Worm (Caenorhabditis elegans) whole organism, L1 larva: ENCODE results near the gene K04H4.5.

Experiments
- C04F5.9 ChIP-seq: sonication (generic microtip); optimal IDR thresholded peaks from 2 replicates; lab custom pipeline; 2016; ENCODE audit warnings: missing genetic modification characterization, missing compliant biosample characterization
- C16A3.4 ChIP-seq: fragments of 150-350 bp; optimal IDR thresholded peaks from 2 replicates; lab custom pipeline; 2014; ENCODE audit warnings: missing biosample characterization, missing genetic modification characterization
- F16B12.6 ChIP-seq: fragments of 150-350 bp; optimal IDR thresholded peaks from 2 replicates; lab custom pipeline; 2014; ENCODE audit warnings: missing biosample characterization, missing genetic modification characterization
- aha-1 ChIP-seq: fragments of 150-350 bp; optimal IDR thresholded peaks from 2 replicates; lab custom pipeline; 2014; ENCODE audit warnings: missing biosample characterization, missing genetic modification characterization
- alr-1 ChIP-seq: fragments of 200-800 bp; sonication (Bioruptor generic); optimal IDR thresholded peaks from 2 replicates; lab custom pipeline; 2018; ENCODE audit warnings: borderline replicate concordance, mild to moderate bottlenecking, missing genetic modification characterization, missing compliant biosample characterization
- blmp-1 ChIP-seq: fragments of 150-350 bp; optimal IDR thresholded peaks from 2 replicates; lab custom pipeline; 2014; ENCODE audit warnings: missing biosample characterization, missing genetic modification characterization
- ceh-82 ChIP-seq, 3 experiments: fragments of 150-350 bp in 1 of 3; sonication (generic microtip) in 2 of 3; optimal IDR thresholded peaks; 2 replicates each; lab custom pipeline; 2014 to 2017; ENCODE audit warnings: missing biosample characterization in 3 of 3, missing genetic modification characterization in 3 of 3
- ceh-88 ChIP-seq: fragments of 200-800 bp; sonication (Bioruptor generic); IDR thresholded peaks from 2 replicates; pipeline ENCODE4 v1.3.6; 2022; ENCODE audit warnings: missing genetic modification characterization, missing compliant biosample characterization
- dpl-1 ChIP-seq, 3 experiments: fragments of 150-350 bp in 2 of 3; sonication (generic microtip) in 1 of 3; optimal IDR thresholded peaks; 2 replicates each; lab custom pipeline; 2014 to 2017; ENCODE audit warnings: missing biosample characterization in 3 of 3, missing genetic modification characterization in 3 of 3, missing genetic modification reagents in 3 of 3
- dsc-1 ChIP-seq: sonication (generic microtip); optimal IDR thresholded peaks from 2 replicates; lab custom pipeline; 2016; ENCODE audit warnings: mild to moderate bottlenecking, missing genetic modification characterization, missing compliant biosample characterization
- efl-1 ChIP-seq, 4 experiments: fragments of 150-350 bp; optimal IDR thresholded peaks in 3 of 4; peaks in 1 of 4; 1 replicate in 1 of 4; 2 replicates in 3 of 4; lab custom pipeline; 2014; ENCODE audit warnings: missing biosample characterization in 2 of 4, missing genetic modification characterization in 2 of 4, missing genetic modification reagents in 2 of 4
- efl-3 ChIP-seq: fragments of 200-800 bp; sonication (Bioruptor generic); optimal IDR thresholded peaks from 2 replicates; lab custom pipeline; 2018; ENCODE audit warnings: mild to moderate bottlenecking, missing genetic modification characterization, missing compliant biosample characterization
- egl-13 ChIP-seq: sonication (generic microtip); optimal IDR thresholded peaks from 2 replicates; lab custom pipeline; 2016; ENCODE audit warnings: missing genotype, missing genetic modification reagents, missing genetic modification characterization, missing compliant biosample characterization
- egl-27 ChIP-seq, 2 experiments: fragments of 150-350 bp in 1 of 2; sonication (generic microtip); optimal IDR thresholded peaks; 3 replicates each; lab custom pipeline; 2017 to 2018; ENCODE audit warnings: missing biosample characterization in 2 of 2, missing genetic modification characterization in 2 of 2, missing genetic modification reagents in 2 of 2
- elt-2 ChIP-seq: sonication (generic microtip); optimal IDR thresholded peaks from 2 replicates; lab custom pipeline; 2016; ENCODE audit warnings: missing genetic modification characterization, mild to moderate bottlenecking, inconsistent platforms, missing compliant biosample characterization, missing genetic modification reagents
- fkh-10 ChIP-seq: sonication (generic microtip); optimal IDR thresholded peaks from 2 replicates; lab custom pipeline; 2017; ENCODE audit warnings: missing biosample characterization, missing genetic modification reagents, missing genetic modification characterization
- fkh-4 ChIP-seq: sonication (generic microtip); optimal IDR thresholded peaks from 2 replicates; lab custom pipeline; 2016; ENCODE audit warnings: missing compliant biosample characterization, missing genetic modification characterization, borderline replicate concordance
- fkh-8 ChIP-seq: sonication (generic microtip); optimal IDR thresholded peaks from 2 replicates; lab custom pipeline; 2016; ENCODE audit warnings: mild to moderate bottlenecking, missing genetic modification characterization, missing compliant biosample characterization
- hlh-4 ChIP-seq: sonication (generic microtip); optimal IDR thresholded peaks from 2 replicates; lab custom pipeline; 2016; ENCODE audit warnings: mild to moderate bottlenecking, missing genetic modification characterization, missing compliant biosample characterization
- hpl-2 ChIP-seq: fragments of 150-350 bp; optimal IDR thresholded peaks from 2 replicates; lab custom pipeline; 2014; ENCODE audit warnings: missing biosample characterization, missing genetic modification reagents, missing genetic modification characterization
- isw-1 ChIP-seq: fragments of 200-800 bp; sonication (Bioruptor generic); IDR thresholded peaks from 2 replicates; pipeline ENCODE4 v1.3.6; 2022; ENCODE audit warnings: missing genetic modification characterization, missing compliant biosample characterization
- lin-14 ChIP-seq: fragments of 200-800 bp; sonication (Bioruptor generic); optimal IDR thresholded peaks from 2 replicates; lab custom pipeline; 2018; ENCODE audit warnings: mild to moderate bottlenecking, missing genetic modification characterization, moderate library complexity, missing compliant biosample characterization
- lin-15B ChIP-seq: fragments of 150-350 bp; sonication (generic microtip); optimal IDR thresholded peaks from 3 replicates; lab custom pipeline; 2014; ENCODE audit warnings: missing biosample characterization, missing genetic modification characterization
- lin-35 ChIP-seq, 2 experiments: fragments of 150-350 bp; optimal IDR thresholded peaks; 2 replicates each; lab custom pipeline; 2014; ENCODE audit warnings: missing biosample characterization in 2 of 2, missing genetic modification characterization in 2 of 2, missing genetic modification reagents in 2 of 2
- lsy-2 ChIP-seq, 2 experiments: fragments of 150-350 bp; optimal IDR thresholded peaks; 2 replicates each; lab custom pipeline; 2014; ENCODE audit warnings: missing biosample characterization in 2 of 2, missing genetic modification characterization in 2 of 2
- mdl-1 ChIP-seq, 2 experiments: fragments of 150-350 bp; optimal IDR thresholded peaks; 2 replicates each; lab custom pipeline; 2014 to 2017; ENCODE audit warnings: missing biosample characterization in 2 of 2, missing genetic modification characterization in 2 of 2, inconsistent platforms in 1 of 2
- mep-1 ChIP-seq: fragments of 150-350 bp; optimal IDR thresholded peaks from 2 replicates; lab custom pipeline; 2014; ENCODE audit warnings: missing biosample characterization, missing genetic modification characterization
- nhr-11 ChIP-seq: fragments of 150-350 bp; optimal IDR thresholded peaks from 2 replicates; lab custom pipeline; 2014; ENCODE audit warnings: missing biosample characterization, missing genetic modification characterization
- nhr-12 ChIP-seq: sonication (generic microtip); optimal IDR thresholded peaks from 2 replicates; lab custom pipeline; 2017; ENCODE audit warnings: missing biosample characterization, missing genetic modification characterization
- nhr-237 ChIP-seq: fragments of 150-350 bp; optimal IDR thresholded peaks from 2 replicates; lab custom pipeline; 2014; ENCODE audit warnings: missing biosample characterization, missing genetic modification characterization
- nhr-28 ChIP-seq: fragments of 150-350 bp; optimal IDR thresholded peaks from 2 replicates; lab custom pipeline; 2014; ENCODE audit warnings: missing biosample characterization, missing genetic modification characterization
- nhr-47 ChIP-seq: sonication (generic microtip); optimal IDR thresholded peaks from 2 replicates; lab custom pipeline; 2016; ENCODE audit warnings: mild to moderate bottlenecking, missing genetic modification characterization, moderate library complexity, missing compliant biosample characterization
- nhr-71 ChIP-seq: sonication (generic microtip); optimal IDR thresholded peaks from 2 replicates; lab custom pipeline; 2016; ENCODE audit warnings: mild to moderate bottlenecking, missing genetic modification characterization, moderate library complexity, missing compliant biosample characterization
- nhr-85 ChIP-seq: sonication (generic microtip); peaks from one replicate; lab custom pipeline; 2016; ENCODE audit warnings: missing genetic modification characterization, inconsistent platforms, missing compliant biosample characterization
- nhr-90 ChIP-seq: sonication (generic microtip); optimal IDR thresholded peaks from 2 replicates; lab custom pipeline; 2016; ENCODE audit warnings: mild to moderate bottlenecking, missing genetic modification characterization, missing compliant biosample characterization; ENCODE audit not compliant: poor library complexity
- pag-3 ChIP-seq: sonication (generic microtip); optimal IDR thresholded peaks from 2 replicates; lab custom pipeline; 2017; ENCODE audit warnings: missing genetic modification characterization, mild to moderate bottlenecking, missing compliant biosample characterization, antibody characterized with exemption, borderline replicate concordance; ENCODE audit not compliant: insufficient read depth
- pax-3 ChIP-seq: fragments of 200-800 bp; sonication (Bioruptor generic); optimal IDR thresholded peaks from 2 replicates; lab custom pipeline; 2018; ENCODE audit warnings: mild to moderate bottlenecking, missing genetic modification characterization, moderate library complexity, missing compliant biosample characterization
- rnt-1 ChIP-seq: sonication (generic microtip); optimal IDR thresholded peaks from 2 replicates; lab custom pipeline; 2016; ENCODE audit warnings: mild to moderate bottlenecking, missing genetic modification characterization, moderate library complexity, missing compliant biosample characterization
- snpc-4 ChIP-seq: fragments of 150-350 bp; optimal IDR thresholded peaks from 2 replicates; lab custom pipeline; 2014; ENCODE audit warnings: missing biosample characterization, missing genetic modification characterization
- snu-23 ChIP-seq: sonication (generic microtip); optimal IDR thresholded peaks from 2 replicates; lab custom pipeline; 2016; ENCODE audit warnings: missing genetic modification characterization, missing compliant biosample characterization
- unc-86 ChIP-seq: sonication (generic microtip); optimal IDR thresholded peaks from 2 replicates; lab custom pipeline; 2016; ENCODE audit warnings: missing genetic modification characterization, missing compliant biosample characterization
- zip-4 ChIP-seq: fragments of 200-800 bp; sonication (Bioruptor generic); optimal IDR thresholded peaks from 2 replicates; lab custom pipeline; 2018; ENCODE audit warnings: mild to moderate bottlenecking, missing genetic modification characterization, moderate library complexity, missing compliant biosample characterization
- ztf-11 ChIP-seq, 2 experiments: sonication (generic microtip); optimal IDR thresholded peaks; 2 replicates each; lab custom pipeline; 2016 to 2017; ENCODE audit warnings: missing genetic modification characterization in 2 of 2, missing biosample characterization in 1 of 2, missing compliant biosample characterization in 1 of 2

Gene K04H4.5

ce11 chrIII:9390007-9390406 is 30.8 kb downstream of the K04H4.5 start, which contains the start of gene slc-17.2:
slc-17.2 (minus strand) TSS chrIII:9390107.
- TF ChIP-seq blmp-1 (no peak), egl-13 (tag; lab: Kevin White, UChicago) (no peak), fkh-8 (tag; lab: Kevin White, UChicago) (peak; percentile 52), fkh-10 (GFP tag; lab: Kevin White, UChicago) (peak; percentile 10), lin-14 (GFP tag; lab: Kevin White, UChicago) (peak; percentile 18)

- TF ChIP-seq ztf-11 (tag; optimal IDR thresholded peaks at IDR 0.05; lab: Kevin White, UChicago): no peak
- TF ChIP-seq efl-1 (optimal IDR thresholded peaks at IDR 0.05; lab: Kevin White, UChicago): peak; percentile 3 to 35
- peak; percentile 41 to 84 for TF ChIP-seq efl-1 (GFP tag; optimal IDR thresholded peaks at IDR 0.05 in 1 of 2; lab: Kevin White, UChicago)
- TF ChIP-seq nhr-47: peak; percentile 17
- peak; percentile 4 to 23 for TF ChIP-seq lin-35 (GFP tag; optimal IDR thresholded peaks at IDR 0.05; lab: Kevin White, UChicago)
- TF ChIP-seq nhr-85 (tag; lab: Kevin White, UChicago): no peak
- peak; percentile 18 for TF ChIP-seq mep-1 (tag; lab: Kevin White, UChicago)
- TF ChIP-seq F16B12.6 (tag; lab: Kevin White, UChicago): peak; percentile 43
- no peak for TF ChIP-seq aha-1 (tag; lab: Kevin White, UChicago)
- no peak for TF ChIP-seq efl-3 (GFP tag; lab: Kevin White, UChicago)
- peak; percentile 13 for TF ChIP-seq pag-3 (tag; lab: Kevin White, UChicago)
- peak; percentile 41 for TF ChIP-seq fkh-8 (tag; lab: Kevin White, UChicago)
- TF ChIP-seq fkh-4 (tag; lab: Kevin White, UChicago): no peak
- TF ChIP-seq nhr-90: no peak
- peak in 2 of 3 experiments; percentile 9 to 46 for TF ChIP-seq dpl-1 (GFP tag; optimal IDR thresholded peaks at IDR 0.05; lab: Kevin White, UChicago)
- no peak for TF ChIP-seq nhr-12 (tag; lab: Kevin White, UChicago)
- TF ChIP-seq lin-15B: no peak
- peak; percentile 47 for TF ChIP-seq nhr-71 (tag; lab: Kevin White, UChicago)
- peak in 1 of 3 experiments; percentile 0 for TF ChIP-seq ceh-82 (tag; optimal IDR thresholded peaks at IDR 0.05; lab: Kevin White, UChicago)
- TF ChIP-seq snu-23 (GFP tag; lab: Kevin White, UChicago): peak; percentile 10
- peak in 1 of 2 experiments; percentile 49 for TF ChIP-seq mdl-1 (tag; optimal IDR thresholded peaks at IDR 0.05; lab: Kevin White, UChicago)
- TF ChIP-seq blmp-1: peak; percentile 70
- TF ChIP-seq fkh-10 (GFP tag; lab: Kevin White, UChicago): no peak
- TF ChIP-seq hpl-2 (GFP tag; lab: Kevin White, UChicago): no peak
- TF ChIP-seq isw-1 (GFP tag; lab: Robert Waterston, UW): no peak
- TF ChIP-seq rnt-1 (tag; lab: Kevin White, UChicago): peak; percentile 9
- no peak for TF ChIP-seq nhr-237 (tag; lab: Kevin White, UChicago)
- TF ChIP-seq lin-14 (GFP tag; lab: Kevin White, UChicago): peak; percentile 77
- TF ChIP-seq nhr-11 (tag; lab: Kevin White, UChicago): no peak
- no peak for TF ChIP-seq snpc-4 (tag; lab: Kevin White, UChicago)
- TF ChIP-seq egl-27 (tag; optimal IDR thresholded peaks at IDR 0.05; lab: Kevin White, UChicago): no peak
- no peak for TF ChIP-seq elt-2
- TF ChIP-seq hlh-4 (tag; lab: Kevin White, UChicago): no peak
- TF ChIP-seq unc-86 (tag; lab: Kevin White, UChicago): peak; percentile 1
- TF ChIP-seq lsy-2 (tag; optimal IDR thresholded peaks at IDR 0.05; lab: Kevin White, UChicago): peak; percentile 30 to 41
These were observed 31.8 kb downstream of the K04H4.5 start for ce11 chrIII:9390924-9391323.

ce11 chrIII:9393114-9393780 is 34.1 kb downstream of the K04H4.5 start, which contains the start of the genes gpr-2 and rgr-1:
gpr-2 (minus strand) TSS chrIII:9393164.
rgr-1 (plus strand) TSS chrIII:9393730.
- TF ChIP-seq F16B12.6 (tag; lab: Kevin White, UChicago) (peak; percentile 90), isw-1 (GFP tag; lab: Robert Waterston, UW) (peak; percentile 11; the same call in 1 of the 2 replicates), ceh-82 (tag; optimal IDR thresholded peaks at IDR 0.05; lab: Kevin White, UChicago) (peak in 2 of 3 experiments; percentile 27 to 46), C16A3.4 (no peak), blmp-1 (peak; percentile 52), pag-3 (tag; lab: Kevin White, UChicago) (no peak), C04F5.9 (tag; lab: Kevin White, UChicago) (peak; percentile 23), ceh-88 (no peak), pax-3 (tag; lab: Kevin White, UChicago) (no peak), alr-1 (tag; lab: Kevin White, UChicago) (no peak), nhr-28 (no peak), nhr-71 (tag; lab: Kevin White, UChicago) (peak; percentile 37), lin-15B (peak; percentile 23), mep-1 (tag; lab: Kevin White, UChicago) (peak; percentile 29), dsc-1 (tag; lab: Kevin White, UChicago) (peak; percentile 26), zip-4 (GFP tag; lab: Kevin White, UChicago) (no peak), unc-86 (tag; lab: Kevin White, UChicago) (no peak), efl-1 (optimal IDR thresholded peaks at IDR 0.05; lab: Kevin White, UChicago) (peak; percentile 59 to 88), efl-1 (GFP tag; optimal IDR thresholded peaks at IDR 0.05 in 1 of 2; lab: Kevin White, UChicago) (peak; percentile 88 to 99), nhr-47 (peak; percentile 65), hpl-2 (GFP tag; lab: Kevin White, UChicago) (no peak)
